Fruit fly (Drosophila melanogaster) whole organism, pupa: Measurements from ENCODE around the gene Klp10A.
"Not testable (repeated sequence)": the region's sequence is repeated elsewhere in the genome, so short reads cannot be mapped to it uniquely, and the experiment has no call there.

Experiments used
- CG10348 ChIP-seq: fragments of 200-800 bp; sonication (Bioruptor generic); IDR thresholded peaks from 2 replicates; pipeline ENCODE4 v1.3.6; 2022; ENCODE audit warnings: missing biosample characterization, missing genetic modification characterization
- CG12605 ChIP-seq: fragments of 200-800 bp; sonication (Bioruptor generic); IDR thresholded peaks from 2 replicates; pipeline ENCODE4 v1.3.6; 2022; ENCODE audit warnings: missing biosample characterization, missing genetic modification characterization
- CG13204 ChIP-seq: fragments of 200-800 bp; sonication (Bioruptor generic); optimal IDR thresholded peaks from 2 replicates; lab custom pipeline; 2018; ENCODE audit warnings: missing biosample characterization, mild to moderate bottlenecking, missing genetic modification characterization, moderate library complexity
- CG14655 ChIP-seq: fragments of 200-800 bp; sonication (Bioruptor generic); optimal IDR thresholded peaks from 3 replicates; lab custom pipeline; 2017; ENCODE audit warnings: mild to moderate bottlenecking, missing biosample characterization, missing genetic modification reagents, missing genetic modification characterization
- CG15710 ChIP-seq: fragments of 200-800 bp; sonication (Bioruptor generic); optimal IDR thresholded peaks from 2 replicates; lab custom pipeline; 2018; ENCODE audit warnings: missing biosample characterization, mild to moderate bottlenecking, missing genetic modification characterization, moderate library complexity
- CG17806 ChIP-seq: fragments of 200-800 bp; sonication (Bioruptor generic); optimal IDR thresholded peaks from 2 replicates; lab custom pipeline; 2018; ENCODE audit warnings: missing biosample characterization, mild to moderate bottlenecking, missing genetic modification characterization, moderate library complexity
- CG32121 ChIP-seq: fragments of 200-800 bp; sonication (Bioruptor generic); IDR thresholded peaks from 2 replicates; pipeline ENCODE4 v1.3.6; 2022; ENCODE audit warnings: missing biosample characterization, missing genetic modification characterization
- CG34367 ChIP-seq: fragments of 200-800 bp; sonication (Bioruptor generic); optimal IDR thresholded peaks from 2 replicates; lab custom pipeline; 2018; ENCODE audit warnings: missing biosample characterization, mild to moderate bottlenecking, missing genetic modification characterization
- CG4496 ChIP-seq: fragments of 200-800 bp; sonication (Bioruptor generic); IDR thresholded peaks from 3 replicates; pipeline ENCODE4 v1.3.6; 2022; ENCODE audit warnings: missing biosample characterization, missing genetic modification characterization
- CG8159 ChIP-seq: fragments of 200-800 bp; sonication (Bioruptor generic); optimal IDR thresholded peaks from 3 replicates; lab custom pipeline; 2018; ENCODE audit warnings: missing biosample characterization, mild to moderate bottlenecking, missing genetic modification characterization, moderate library complexity
- CG8301 ChIP-seq: fragments of 200-800 bp; sonication (Bioruptor generic); optimal IDR thresholded peaks from 2 replicates; lab custom pipeline; 2018; ENCODE audit warnings: missing biosample characterization, mild to moderate bottlenecking, missing genetic modification characterization
- CG9948 ChIP-seq: fragments of 200-800 bp; sonication (Bioruptor generic); optimal IDR thresholded peaks from 2 replicates; lab custom pipeline; 2018; ENCODE audit warnings: missing biosample characterization, mild to moderate bottlenecking, missing genetic modification characterization, moderate library complexity
- D1 ChIP-seq: fragments of 200-800 bp; sonication (Bioruptor generic); optimal IDR thresholded peaks from 2 replicates; lab custom pipeline; 2018; ENCODE audit warnings: missing biosample characterization, mild to moderate bottlenecking, missing genetic modification characterization, moderate library complexity
- EcR ChIP-seq: fragments of 200-800 bp; sonication (Bioruptor generic); optimal IDR thresholded peaks from 3 replicates; lab custom pipeline; 2019; ENCODE audit warnings: missing biosample characterization, missing genetic modification characterization, mild to moderate bottlenecking, moderate library complexity, missing genetic modification reagents
- Ets98B ChIP-seq: fragments of 200-800 bp; sonication (Bioruptor generic); IDR thresholded peaks from 2 replicates; pipeline ENCODE4 v1.3.6; 2022; ENCODE audit warnings: missing biosample characterization, missing genetic modification characterization
- Pif1A ChIP-seq: fragments of 200-800 bp; sonication (Bioruptor generic); optimal IDR thresholded peaks from 3 replicates; lab custom pipeline; 2016; ENCODE audit warnings: missing biosample characterization, missing genetic modification characterization
- Pif1B ChIP-seq: fragments of 200-800 bp; sonication (Bioruptor generic); optimal IDR thresholded peaks from 3 replicates; lab custom pipeline; 2016; ENCODE audit warnings: missing biosample characterization, missing genetic modification characterization
- Snoo ChIP-seq: fragments of 200-800 bp; sonication (Bioruptor generic); optimal IDR thresholded peaks from 3 replicates; lab custom pipeline; 2017; ENCODE audit warnings: missing biosample characterization, mild to moderate bottlenecking, missing genetic modification characterization, inconsistent platforms
- fd96Ca ChIP-seq: fragments of 200-800 bp; sonication (Bioruptor generic); IDR thresholded peaks from 3 replicates; pipeline ENCODE4 v1.3.6; 2022; ENCODE audit warnings: missing biosample characterization, missing genetic modification characterization
- gl ChIP-seq: fragments of 200-800 bp; sonication (Bioruptor generic); optimal IDR thresholded peaks from 2 replicates; lab custom pipeline; 2018; ENCODE audit warnings: missing biosample characterization, mild to moderate bottlenecking, missing genetic modification characterization
- rn ChIP-seq: fragments of 200-800 bp; sonication (Bioruptor generic); IDR thresholded peaks from 2 replicates; pipeline ENCODE4 v1.3.6; 2022; ENCODE audit warnings: missing biosample characterization, missing genetic modification characterization

Klp10A gene

dm6 chrX:11108148-11108844 lies 28.6 kb downstream of the Klp10A start, which contains the start of gene Hsp60A:
Hsp60A (plus strand) TSS chrX:11108482.
- TF ChIP-seq CG10348 (GFP tag; lab: Robert Waterston, UW) (no peak), CG32121 (0 out of 2 replicates have a peak, but pooled peaks have one; percentile 15), Snoo (tag; lab: Kevin White, UChicago) (peak; percentile 24), gl (no peak), Pif1B (GFP tag; lab: Kevin White, UChicago) (peak; percentile 5), fd96Ca (GFP tag; lab: Robert Waterston, UW) (0 out of 3 replicates have a peak, but pooled peaks have one; percentile 26), Ets98B (peak; percentile 39; the same call in 1 of the 2 replicates), CG34367 (peak; percentile 20), CG12605 (GFP tag; lab: Robert Waterston, UW) (no peak), CG9948 (peak; percentile 40), CG4496 (GFP tag; lab: Robert Waterston, UW) (peak; percentile 54), CG17806 (tag; lab: Kevin White, UChicago) (peak; percentile 23), D1 (tag; lab: Kevin White, UChicago) (no peak), CG8159 (peak; percentile 46), CG15710 (peak; percentile 35), rn (GFP tag; lab: Robert Waterston, UW) (no peak), CG14655 (GFP tag; lab: Kevin White, UChicago) (no peak), Pif1A (GFP tag; lab: Kevin White, UChicago) (no peak), EcR (GFP tag; lab: Kevin White, UChicago) (no peak), CG8301 (tag; lab: Kevin White, UChicago) (no peak), CG13204 (GFP tag; lab: Kevin White, UChicago) (no peak)

- not testable (repeated sequence) for TF ChIP-seq CG9948; Snoo (tag; lab: Kevin White, UChicago); Ets98B
Observed at dm6 chrX:11095973-11096372, 40.9 kb downstream of the Klp10A start, which contains the start of gene CG42249. CG42249 (plus strand) TSS chrX:11096273.

- TF ChIP-seq CG13204 (GFP tag; lab: Kevin White, UChicago) = no peak
- no peak for TF ChIP-seq CG15710
- TF ChIP-seq Ets98B = no peak
- no peak for TF ChIP-seq EcR (GFP tag; lab: Kevin White, UChicago)
- no peak for TF ChIP-seq Snoo (tag; lab: Kevin White, UChicago)
- TF ChIP-seq CG14655 (GFP tag; lab: Kevin White, UChicago) = no peak
- TF ChIP-seq fd96Ca (GFP tag; lab: Robert Waterston, UW) = no peak
- no peak for TF ChIP-seq CG32121
- no peak for TF ChIP-seq CG4496 (GFP tag; lab: Robert Waterston, UW)
- TF ChIP-seq CG9948 = no peak
- TF ChIP-seq gl = no peak
- no peak for TF ChIP-seq CG17806 (tag; lab: Kevin White, UChicago)
Observed at dm6 chrX:11095276-11095675, 41.6 kb downstream of the Klp10A start.

dm6 chrX:11092201-11092600 lies 44.7 kb downstream of the Klp10A start, which contains the start of gene CG2061:
CG2061 (plus strand) TSS chrX:11092492.
- TF ChIP-seq CG4496 (GFP tag; lab: Robert Waterston, UW) (no peak), CG13204 (GFP tag; lab: Kevin White, UChicago) (no peak)

dm6 chrX:11090161-11090560 lies 46.8 kb downstream of the Klp10A start, which contains the start of gene CG2076:
CG2076 (plus strand) TSS chrX:11090210.
- TF ChIP-seq EcR (GFP tag; lab: Kevin White, UChicago) (no peak), CG13204 (GFP tag; lab: Kevin White, UChicago) (no peak), CG15710 (no peak), CG17806 (tag; lab: Kevin White, UChicago) (no peak), fd96Ca (GFP tag; lab: Robert Waterston, UW) (no peak), D1 (tag; lab: Kevin White, UChicago) (no peak), CG12605 (GFP tag; lab: Robert Waterston, UW) (no peak), CG9948 (no peak), Pif1B (GFP tag; lab: Kevin White, UChicago) (no peak), CG10348 (GFP tag; lab: Robert Waterston, UW) (no peak), CG14655 (GFP tag; lab: Kevin White, UChicago) (no peak), CG8301 (tag; lab: Kevin White, UChicago) (no peak), Pif1A (GFP tag; lab: Kevin White, UChicago) (no peak), Snoo (tag; lab: Kevin White, UChicago) (no peak), CG4496 (GFP tag; lab: Robert Waterston, UW) (no peak), Ets98B (no peak), CG34367 (no peak), gl (no peak)

- TF ChIP-seq CG8159 = peak; percentile 26
- no peak for TF ChIP-seq D1 (tag; lab: Kevin White, UChicago)
- no peak for TF ChIP-seq CG4496 (GFP tag; lab: Robert Waterston, UW)
- TF ChIP-seq CG8301 (tag; lab: Kevin White, UChicago) = peak; percentile 17
- TF ChIP-seq CG12605 (GFP tag; lab: Robert Waterston, UW) = no peak
- TF ChIP-seq Pif1B (GFP tag; lab: Kevin White, UChicago) = no peak
Observed at dm6 chrX:11088778-11089340, 48.1 kb downstream of the Klp10A start, which contains the start of gene Vago. Vago (plus strand) TSS chrX:11089290.
